Fruit fly (Drosophila melanogaster) whole organism: ENCODE results near the gene Pmi.

Source experiments
- CG8478 ChIP-seq: fragments of >200 bp; optimal IDR thresholded peaks from 2 replicates; lab custom pipeline; 2018; ENCODE audit warnings: inconsistent platforms
- Dll ChIP-seq: fragments of >200 bp; optimal IDR thresholded peaks from 2 replicates; lab custom pipeline; 2017
- EcR ChIP-seq, 2 experiments: fragments of >200 bp; optimal IDR thresholded peaks; 2 replicates each; lab custom pipeline; 2017; ENCODE audit warnings: missing biosample characterization in 2 of 2, missing genetic modification characterization in 2 of 2, missing genetic modification reagents in 2 of 2
- pan ChIP-seq: fragments of >200 bp; optimal IDR thresholded peaks from 2 replicates; lab custom pipeline; 2017
- psq ChIP-seq: fragments of >200 bp; optimal IDR thresholded peaks from 2 replicates; lab custom pipeline; 2017
- usp ChIP-seq: fragments of >200 bp; optimal IDR thresholded peaks from 2 replicates; lab custom pipeline; 2017; ENCODE audit warnings: missing biosample characterization, missing genetic modification characterization, mixed read lengths

Pmi gene

dm6 chr3L:5831890-5832289 lies 52.0 kb downstream of the Pmi start:
- TF ChIP-seq CG8478 (lab: Kevin White, UChicago) (no peak), psq (lab: Kevin White, UChicago) (no peak), Dll (lab: Kevin White, UChicago) (no peak), pan (lab: Kevin White, UChicago) (no peak), usp (GFP tag; lab: Kevin White, UChicago) (no peak), EcR (GFP tag; optimal IDR thresholded peaks at IDR 0.05; lab: Kevin White, UChicago) (no peak)

- TF ChIP-seq psq (lab: Kevin White, UChicago) (no peak), pan (lab: Kevin White, UChicago) (no peak), CG8478 (lab: Kevin White, UChicago) (no peak), usp (GFP tag; lab: Kevin White, UChicago) (no peak), EcR (GFP tag; optimal IDR thresholded peaks at IDR 0.05; lab: Kevin White, UChicago) (no peak), Dll (lab: Kevin White, UChicago) (no peak)
Measured at dm6 chr3L:5833761-5834160, 53.9 kb downstream of the Pmi start.

dm6 chr3L:5834245-5834644 lies 54.4 kb downstream of the Pmi start:
- TF ChIP-seq Dll (lab: Kevin White, UChicago) (no peak), psq (lab: Kevin White, UChicago) (no peak), pan (lab: Kevin White, UChicago) (no peak), EcR (GFP tag; optimal IDR thresholded peaks at IDR 0.05; lab: Kevin White, UChicago) (no peak), usp (GFP tag; lab: Kevin White, UChicago) (no peak), CG8478 (lab: Kevin White, UChicago) (no peak)
